Comparison of ENCODE assay signal across 4 worm cellular contexts in genomic region chrIV:7403422-7403821, ce11.
TF ChIP-seq lines count a peak whose summit lies in the region.

No protein-coding gene starts in this region.

TF ChIP-seq in whole organism, L1 larva, 84 proteins besides CTCF, POLR2A, EP300 and RAD21:
- peak; percentile 14 for TF ChIP-seq lin-14 (GFP tag; optimal IDR thresholded peaks at IDR 0.05; lab: Kevin White, UChicago)
- TF ChIP-seq hlh-17 (GFP tag; optimal IDR thresholded peaks at IDR 0.05; lab: Kevin White, UChicago; ENCODE audit: borderline replicate concordance): no peak
- no peak for TF ChIP-seq alr-1 (tag; optimal IDR thresholded peaks at IDR 0.05; lab: Kevin White, UChicago; ENCODE audit: borderline replicate concordance)
- no peak for TF ChIP-seq F16B12.6 (tag; optimal IDR thresholded peaks at IDR 0.05; lab: Kevin White, UChicago)

TF ChIP-seq in whole organism, L4 larva, 104 proteins besides CTCF, POLR2A, EP300 and RAD21:
- TF ChIP-seq nhr-28 (tag; optimal IDR thresholded peaks at IDR 0.05; lab: Kevin White, UChicago) (no peak), aha-1 (tag; lab: Kevin White, UChicago) (peak; percentile 49), unc-62 (GFP tag; optimal IDR thresholded peaks at IDR 0.05 in 1 of 2; lab: Kevin White, UChicago) (peak in 1 of 2 experiments; percentile 34), unc-62 (tag; optimal IDR thresholded peaks at IDR 0.05; lab: Kevin White, UChicago) (no peak)

TF ChIP-seq in whole organism, late embryonic, 69 proteins besides CTCF, POLR2A, EP300 and RAD21:
- TF ChIP-seq npax-4 (tag; optimal IDR thresholded peaks at IDR 0.05; lab: Kevin White, UChicago): no peak
- TF ChIP-seq unc-42 (tag; optimal IDR thresholded peaks at IDR 0.05; lab: Kevin White, UChicago): peak; percentile 61
- TF ChIP-seq ceh-31 (tag; optimal IDR thresholded peaks at IDR 0.05; lab: Kevin White, UChicago): peak; percentile 11

TF ChIP-seq in whole organism, mixed stage, embryonic, 35 proteins besides CTCF, POLR2A, EP300 and RAD21:
- TF ChIP-seq ceh-43 (GFP tag; optimal IDR thresholded peaks at IDR 0.05; lab: Kevin White, UChicago) (no peak), ces-1 (GFP tag; optimal IDR thresholded peaks at IDR 0.05; lab: Kevin White, UChicago) (peak; percentile 74)

Comparison
In these comparisons a context has a peak if more than half of its experiments do, and no peak if none do; other contexts are left out.
1. Of the 29 proteins assayed by ChIP-seq in both whole organism, L4 larva and whole organism, L1 larva: peak only in whole organism, L4 larva: aha-1; only in whole organism, L1 larva: none; in both: none; in neither: 27; mixed calls (peak in some experiments, not most) for 1.